Worm (Caenorhabditis elegans) whole organism, mixed stage, embryonic: ENCODE results near the gene ZK1127.5.

Experiments used
- lin-13 ChIP-seq: fragments of 150-350 bp; optimal IDR thresholded peaks from 2 replicates; lab custom pipeline; 2014; ENCODE audit warnings: missing biosample characterization, missing genetic modification characterization
- lsy-2 ChIP-seq: fragments of 150-350 bp; optimal IDR thresholded peaks from 2 replicates; lab custom pipeline; 2014; ENCODE audit warnings: missing biosample characterization, missing genetic modification characterization
- nhr-237 ChIP-seq: fragments of 150-350 bp; optimal IDR thresholded peaks from 2 replicates; lab custom pipeline; 2014; ENCODE audit warnings: missing biosample characterization, missing genetic modification characterization
- nhr-28 ChIP-seq: fragments of 150-350 bp; optimal IDR thresholded peaks from 2 replicates; lab custom pipeline; 2014; ENCODE audit warnings: missing biosample characterization, missing genetic modification characterization
- pha-4 ChIP-seq: fragments of 150-350 bp; optimal IDR thresholded peaks from 2 replicates; lab custom pipeline; 2018; ENCODE audit warnings: missing biosample characterization, missing genetic modification reagents, missing genetic modification characterization
- unc-120 ChIP-seq: sonication (generic microtip); optimal IDR thresholded peaks from 2 replicates; lab custom pipeline; 2017; ENCODE audit warnings: missing genetic modification characterization, missing compliant biosample characterization; ENCODE audit not compliant: poor library complexity, severe bottlenecking
- unc-62 ChIP-seq: fragments of 150-350 bp; optimal IDR thresholded peaks from 2 replicates; lab custom pipeline; 2014; ENCODE audit warnings: missing biosample characterization, missing genetic modification reagents, missing genetic modification characterization
- ztf-11 ChIP-seq: fragments of 150-350 bp; optimal IDR thresholded peaks from 2 replicates; lab custom pipeline; 2014; ENCODE audit warnings: missing biosample characterization, missing genetic modification characterization

- TF ChIP-seq unc-120 (tag; lab: Kevin White, UChicago) (no peak), nhr-237 (no peak), pha-4 (tag; lab: Kevin White, UChicago) (no peak), lin-13 (tag; lab: Kevin White, UChicago) (no peak), nhr-28 (no peak), unc-62 (no peak), lsy-2 (tag; lab: Kevin White, UChicago) (no peak), ztf-11 (tag; lab: Kevin White, UChicago) (no peak)
These were observed 10.3 kb downstream of the ZK1127.5 start for ce11 chrII:7060791-7061190.
